Fruit fly (Drosophila melanogaster): ENCODE data around the gene eIF4E1.
A peak's percentile ranks its signal among the peaks of the same experiment; 100 is the strongest.

Gene eIF4E1

dm6 chr3L:9429665-9430607, 27.7 kb upstream of the eIF4E1 start, which contains the start of the genes RpS17 and MTF-1:
Gene RpS17 (minus strand): TSS chr3L:9429821.
Gene MTF-1 (plus strand): TSS chr3L:9430312.
- peak; percentile 42 to 64 for TF ChIP-seq CTCF (optimal IDR thresholded peaks at IDR 0.05)
- TF ChIP-seq CG8478 (optimal IDR thresholded peaks at IDR 0.05): no peak

DNA sequence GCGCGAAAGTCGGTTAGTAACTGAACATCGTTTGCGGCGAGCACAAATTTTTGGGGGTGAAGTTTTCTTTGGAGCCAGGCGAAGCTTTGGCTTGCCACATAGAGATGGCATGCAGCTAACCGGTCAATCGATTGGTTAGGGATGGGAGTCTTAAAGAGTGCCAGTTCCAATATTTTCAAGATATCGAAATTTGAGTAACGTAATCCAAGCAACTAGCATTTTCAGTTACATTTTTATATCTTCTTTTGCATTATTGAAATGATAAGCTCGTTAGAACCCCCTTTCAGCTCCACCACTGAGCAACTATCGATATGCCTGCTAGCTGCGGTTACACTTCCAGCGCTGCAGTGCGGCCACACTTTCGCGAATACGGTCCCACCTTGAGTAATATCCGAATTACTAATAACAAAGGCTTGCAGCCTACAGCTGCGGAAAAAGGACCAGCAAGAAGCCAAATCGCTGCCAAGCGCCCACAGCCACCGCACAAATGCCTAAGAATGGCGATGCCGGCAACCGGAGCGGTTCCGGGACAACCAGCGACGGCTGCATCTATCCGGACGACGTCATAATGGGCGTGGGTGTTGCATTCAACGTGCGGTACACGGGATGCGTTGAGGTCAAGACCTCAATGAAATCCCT, 24.5 kb upstream of the eIF4E1 start, which contains the start of the genes Atat and Shc:
Gene Atat (minus strand): TSS at position 103 of the 639 bp plus-strand sequence.
Gene Shc (plus strand): TSS at position 355 of the 639 bp plus-strand sequence.
- TF ChIP-seq CTCF (optimal IDR thresholded peaks at IDR 0.05) (peak; percentile 11 to 53), CG8478 (optimal IDR thresholded peaks at IDR 0.05) (no peak)

- TF ChIP-seq CTCF (optimal IDR thresholded peaks at IDR 0.05): no peak
- TF ChIP-seq CG8478 (optimal IDR thresholded peaks at IDR 0.05): no peak
These were observed 23.6 kb upstream of the eIF4E1 start for dm6 chr3L:9425838-9426237.

- TF ChIP-seq CG8478 (optimal IDR thresholded peaks at IDR 0.05) (no peak), CTCF (optimal IDR thresholded peaks at IDR 0.05) (no peak)
These were observed 22.3 kb upstream of the eIF4E1 start for dm6 chr3L:9424528-9424911.

DNA sequence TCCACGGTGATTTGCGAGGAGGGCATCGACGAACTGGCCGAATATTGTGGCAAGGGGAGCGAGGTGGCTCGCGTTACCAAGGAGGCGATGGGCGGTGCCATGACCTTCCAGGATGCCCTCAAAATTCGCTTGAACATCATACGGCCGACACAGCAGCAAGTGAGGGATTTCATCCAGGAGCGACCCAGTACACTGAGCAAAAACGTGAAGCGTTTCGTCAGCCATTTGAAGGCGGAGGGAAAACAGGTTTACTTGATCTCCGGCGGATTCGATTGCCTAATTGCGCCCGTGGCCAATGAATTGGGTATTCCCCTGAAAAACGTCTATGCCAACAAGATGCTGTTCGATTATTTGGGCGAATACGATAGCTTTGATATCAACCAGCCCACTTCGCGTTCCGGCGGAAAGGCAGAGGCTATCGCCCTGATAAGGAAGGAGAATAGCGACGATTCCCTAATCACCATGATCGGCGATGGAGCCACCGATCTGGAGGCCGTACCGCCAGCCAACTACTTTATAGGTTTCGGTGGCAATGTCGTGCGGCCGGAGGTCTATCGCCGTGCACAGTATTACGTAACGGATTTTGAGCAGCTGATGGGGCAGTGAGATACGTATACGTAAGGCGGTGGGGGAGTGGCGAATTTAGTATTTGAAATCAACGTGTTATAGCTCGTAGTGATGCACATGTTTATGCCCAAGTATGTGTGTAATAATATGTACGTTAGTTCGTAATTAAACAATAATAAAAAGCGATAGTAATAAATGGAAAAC, 21.7 kb upstream of the eIF4E1 start:
- TF ChIP-seq CTCF (optimal IDR thresholded peaks at IDR 0.05) (no peak), CG8478 (optimal IDR thresholded peaks at IDR 0.05) (no peak)

- TF ChIP-seq CTCF (optimal IDR thresholded peaks at IDR 0.05) (no peak), CG8478 (optimal IDR thresholded peaks at IDR 0.05) (no peak)
These were observed 20.6 kb upstream of the eIF4E1 start, which contains the start of gene aay for dm6 chr3L:9422636-9423419. Gene aay (plus strand): TSS chr3L:9423253.

dm6 chr3L:9422135-9422534, 19.9 kb upstream of the eIF4E1 start:
- TF ChIP-seq CG8478 (optimal IDR thresholded peaks at IDR 0.05) (no peak), CTCF (optimal IDR thresholded peaks at IDR 0.05) (no peak)

DNA sequence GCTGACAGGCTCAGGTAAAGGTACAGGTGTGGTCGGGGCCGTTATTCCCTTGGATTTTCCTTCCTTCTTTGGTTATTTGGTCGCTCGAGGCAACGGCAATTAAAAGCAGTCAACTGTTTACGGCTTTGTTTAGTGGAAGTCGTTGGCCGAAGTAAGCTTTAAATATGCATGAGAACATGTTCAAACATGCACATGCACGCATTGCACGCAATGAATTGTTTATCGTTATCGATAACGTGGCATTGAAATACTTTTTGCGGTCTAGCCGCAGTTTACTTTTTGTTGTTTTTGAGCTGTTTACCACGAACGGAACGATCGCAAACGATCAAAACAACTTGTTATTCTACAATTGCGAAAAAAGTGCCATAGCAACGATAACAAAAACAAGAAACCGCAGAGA, 19.4 kb upstream of the eIF4E1 start:
- TF ChIP-seq CG8478 (optimal IDR thresholded peaks at IDR 0.05) (no peak), CTCF (optimal IDR thresholded peaks at IDR 0.05) (no peak)

DNA sequence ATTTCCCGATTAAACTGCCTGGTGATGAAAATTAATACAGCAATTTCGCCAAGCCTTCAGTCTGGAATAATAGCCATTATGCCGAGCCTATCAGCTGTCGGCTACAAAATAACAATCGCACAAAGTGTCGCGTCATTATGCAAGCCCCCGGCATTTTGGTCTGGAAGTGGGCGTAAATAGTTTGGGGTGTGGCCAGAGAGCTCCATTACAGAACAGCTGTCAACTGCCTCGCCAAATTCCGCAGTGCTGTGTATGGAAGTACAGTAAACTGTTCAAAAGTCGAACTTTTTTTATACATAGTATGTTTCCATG, 18.5 kb upstream of the eIF4E1 start:
- no peak for TF ChIP-seq CG8478 (optimal IDR thresholded peaks at IDR 0.05)
- no peak for TF ChIP-seq CTCF (optimal IDR thresholded peaks at IDR 0.05)

DNA sequence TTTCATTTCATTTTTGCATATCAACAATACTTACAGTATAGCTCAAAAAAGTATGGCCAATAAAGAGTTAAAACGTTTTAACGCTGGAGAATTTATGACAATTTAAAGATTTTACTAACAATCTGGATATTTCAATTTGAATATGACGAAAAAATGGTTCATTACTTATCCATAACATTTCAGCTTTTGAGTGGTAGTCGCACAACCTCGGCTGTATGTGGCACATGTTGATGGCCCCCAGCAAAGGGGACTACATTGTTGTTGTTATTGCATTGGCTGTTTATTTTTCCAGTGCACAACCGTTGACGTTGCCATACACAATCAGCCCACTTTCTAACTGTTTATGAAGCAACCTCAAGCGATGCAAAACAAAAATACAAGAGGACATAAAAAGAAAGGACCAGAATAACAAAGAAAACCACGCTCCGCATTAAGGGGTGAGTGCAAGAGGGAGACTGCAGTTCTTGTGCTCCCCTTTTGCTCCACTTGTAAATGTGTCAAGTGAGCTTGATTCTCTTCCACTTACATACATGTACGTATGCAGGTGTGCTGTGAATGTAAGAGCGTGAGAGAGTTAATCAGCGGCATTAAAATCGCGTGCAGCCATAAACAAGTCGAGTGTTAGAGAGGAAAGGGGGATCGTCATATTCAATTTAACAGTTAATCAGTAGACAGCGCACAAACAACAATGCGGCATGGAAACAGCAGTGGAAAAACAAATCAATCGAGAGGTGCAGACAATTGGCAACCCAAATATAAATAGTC, 18.0 kb upstream of the eIF4E1 start:
- TF ChIP-seq CG8478 (optimal IDR thresholded peaks at IDR 0.05): no peak
- TF ChIP-seq CTCF (optimal IDR thresholded peaks at IDR 0.05): no peak

DNA sequence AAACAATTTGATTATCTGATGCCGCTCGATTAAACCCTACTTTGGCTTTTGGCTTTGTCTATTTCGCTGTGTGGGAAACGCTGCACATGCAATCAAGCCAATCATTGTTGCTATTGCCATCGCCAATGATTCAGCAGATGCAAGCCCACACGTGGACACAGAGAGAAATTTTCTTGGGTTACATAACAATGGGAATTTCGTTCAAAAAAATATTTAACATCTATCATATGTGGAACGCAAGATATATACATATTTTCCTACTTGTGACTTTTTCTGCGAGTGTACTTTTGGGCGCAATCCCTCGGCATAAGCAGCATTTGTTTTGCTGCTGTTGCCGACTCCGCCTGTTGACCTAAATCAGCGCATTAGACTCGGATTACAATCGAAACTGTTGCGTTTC, 17.1 kb upstream of the eIF4E1 start:
- TF ChIP-seq CG8478 (optimal IDR thresholded peaks at IDR 0.05) (no peak), CTCF (optimal IDR thresholded peaks at IDR 0.05) (no peak)

DNA sequence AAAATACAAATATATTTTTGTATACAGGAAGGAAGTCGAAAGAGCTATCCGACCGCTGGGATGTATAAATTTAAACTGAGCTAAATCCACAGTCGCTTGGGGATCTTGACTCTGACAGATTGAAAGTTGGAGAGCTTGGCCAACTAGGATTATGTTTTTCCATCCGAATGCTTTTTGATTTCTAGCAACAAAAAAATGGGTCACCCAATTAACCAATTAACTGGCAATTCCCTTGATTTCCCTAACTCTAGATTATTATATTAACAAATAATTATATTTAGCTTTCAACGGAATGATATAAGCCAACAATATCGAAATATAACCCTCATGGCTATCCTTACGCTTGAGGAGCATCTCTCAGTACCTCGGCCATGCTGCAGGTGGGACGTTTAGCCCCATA, 15.0 kb upstream of the eIF4E1 start, which contains the start of gene CG3982:
Gene CG3982 (minus strand): TSS at position 101 of the 400 bp plus-strand sequence.
- TF ChIP-seq CG8478 (optimal IDR thresholded peaks at IDR 0.05) (no peak), CTCF (optimal IDR thresholded peaks at IDR 0.05) (no peak)

DNA sequence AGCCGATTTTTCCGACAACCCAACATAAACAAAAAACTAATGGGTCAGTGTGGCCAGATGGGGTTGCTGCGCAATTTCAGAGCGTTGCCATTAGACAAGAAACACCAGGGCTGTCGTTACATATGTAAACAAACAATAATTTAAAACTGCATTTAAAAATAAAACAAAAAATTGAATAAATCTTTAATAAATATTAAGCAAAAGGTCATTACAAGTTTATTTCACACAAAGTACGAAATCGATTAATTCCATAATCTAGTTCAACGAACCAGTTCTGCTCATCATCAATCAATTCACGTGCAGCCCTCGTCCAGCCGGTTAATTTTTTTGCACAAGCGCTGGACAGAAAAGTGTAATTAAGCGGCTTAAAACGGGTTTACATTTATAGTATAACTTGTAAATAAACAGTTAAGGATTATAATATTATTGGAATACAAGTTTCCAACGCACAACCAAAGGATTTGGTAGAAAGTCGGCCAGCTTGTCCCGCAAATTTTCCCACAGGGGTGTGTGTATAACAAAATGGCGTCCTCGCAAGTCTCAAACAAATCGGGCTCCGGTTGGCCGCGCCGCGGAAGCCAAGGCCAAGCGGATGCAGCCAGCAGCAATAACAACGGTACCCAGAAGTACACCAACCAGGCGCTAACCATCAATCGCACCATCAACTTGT, 8.6 kb upstream of the eIF4E1 start, which contains the start of the genes CG4022 and Cpsf5:
Gene CG4022 (minus strand): TSS at position 79 of the 670 bp plus-strand sequence.
Gene Cpsf5 (plus strand): TSS at position 285 of the 670 bp plus-strand sequence.
- TF ChIP-seq CTCF (optimal IDR thresholded peaks at IDR 0.05) (no peak), CG8478 (optimal IDR thresholded peaks at IDR 0.05) (no peak)
